Fruit fly (Drosophila melanogaster): ENCODE data around the gene eag.

The eag gene

DNA sequence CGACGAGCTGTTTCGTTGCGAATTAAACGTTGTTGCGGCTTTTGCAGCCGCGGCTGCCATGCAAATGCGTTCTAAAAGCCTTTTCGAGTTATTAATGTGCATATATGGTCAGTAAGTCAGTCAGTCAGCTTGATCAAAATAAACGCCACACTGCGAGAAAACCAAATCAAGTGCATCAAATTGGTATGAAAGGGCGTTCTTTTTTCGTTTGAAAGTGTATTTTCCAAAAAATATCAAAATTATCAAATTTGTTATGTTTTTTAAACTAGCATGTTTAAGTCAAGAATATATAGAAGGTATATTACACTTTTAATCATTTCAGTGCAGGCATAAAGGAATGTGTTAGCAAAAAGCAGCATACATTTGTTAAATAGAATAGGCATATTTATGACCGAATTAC, 87.2 kb downstream of the eag start (continued):
- TF ChIP-seq esn (GFP tag; optimal IDR thresholded peaks at IDR 0.05) (peak; percentile 34), Smox (GFP tag; optimal IDR thresholded peaks at IDR 0.05) (peak; percentile 15), eg (GFP tag; IDR thresholded peaks at IDR 0.05) (peak; percentile 73), Lpt (GFP tag; optimal IDR thresholded peaks at IDR 0.05) (no peak), acj6 (GFP tag; optimal IDR thresholded peaks at IDR 0.05) (no peak), CG8632 (GFP tag; optimal IDR thresholded peaks at IDR 0.05) (no peak), Sox14 (GFP tag; optimal IDR thresholded peaks at IDR 0.05) (peak; percentile 19), CG1621 (tag; optimal IDR thresholded peaks at IDR 0.05) (no peak), fd59A (GFP tag; optimal IDR thresholded peaks at IDR 0.05) (no peak), Hr39 (GFP tag; optimal IDR thresholded peaks at IDR 0.05) (peak; percentile 52), dac (GFP tag; optimal IDR thresholded peaks at IDR 0.05) (no peak), Hr4 (GFP tag; optimal IDR thresholded peaks at IDR 0.05) (no peak), CG8119 (GFP tag; IDR thresholded peaks at IDR 0.05) (0 out of 3 replicates have a peak, but pooled peaks have one; percentile 33), Met (GFP tag; optimal IDR thresholded peaks at IDR 0.05) (peak; percentile 33), Blimp-1 (GFP tag; optimal IDR thresholded peaks at IDR 0.05) (no peak), Ets96B (tag; optimal IDR thresholded peaks at IDR 0.05) (no peak), CG4318 (GFP tag; optimal IDR thresholded peaks at IDR 0.05) (peak; percentile 13), CG7368 (GFP tag; optimal IDR thresholded peaks at IDR 0.05) (peak; percentile 18), CG10669 (GFP tag; optimal IDR thresholded peaks at IDR 0.05) (peak; percentile 28), fkh (GFP tag; optimal IDR thresholded peaks at IDR 0.05) (no peak), OdsH (GFP tag; optimal IDR thresholded peaks at IDR 0.05) (peak; percentile 7), CG6808 (GFP tag; optimal IDR thresholded peaks at IDR 0.05) (no peak), fd85E (GFP tag; optimal IDR thresholded peaks at IDR 0.05) (no peak), Gug (GFP tag; IDR thresholded peaks at IDR 0.05) (no peak), cyc (GFP tag; optimal IDR thresholded peaks at IDR 0.05) (peak; percentile 26), CG32006 (GFP tag; optimal IDR thresholded peaks at IDR 0.05) (peak; percentile 37), net (GFP tag; optimal IDR thresholded peaks at IDR 0.05) (no peak), CG9139 (GFP tag; optimal IDR thresholded peaks at IDR 0.05) (no peak)

DNA sequence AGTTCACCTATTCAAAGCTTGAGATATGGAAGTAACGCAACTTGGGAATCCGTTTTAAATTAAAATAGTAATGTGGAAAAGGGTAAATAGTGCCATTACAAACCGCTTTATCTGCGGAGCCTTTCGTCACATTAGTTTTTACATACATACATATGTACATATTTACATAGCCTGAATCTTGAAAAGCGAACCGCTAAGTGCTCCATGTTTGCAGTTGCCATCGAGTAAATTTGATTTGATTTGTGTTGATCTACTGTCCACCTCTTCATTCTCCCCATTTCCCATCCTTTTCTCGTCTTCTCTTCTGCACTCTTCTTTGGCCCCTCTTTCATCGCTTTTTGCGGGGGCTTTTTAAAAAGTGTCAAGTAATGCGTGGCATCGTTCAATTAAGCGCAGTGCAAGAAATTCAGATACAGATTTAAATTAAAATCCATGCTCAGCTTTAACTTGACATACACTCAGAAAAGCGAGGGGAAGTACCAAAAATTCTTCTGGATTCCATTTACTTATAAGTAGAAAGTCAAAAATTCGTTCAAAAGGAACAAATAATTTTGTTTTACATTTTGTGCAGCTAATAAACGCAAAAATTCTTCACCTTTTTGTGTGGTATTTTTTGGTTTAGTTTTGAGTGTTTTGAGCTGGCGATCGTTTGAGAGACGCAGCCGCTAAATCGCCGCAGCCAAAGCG, 87.9 kb downstream of the eag start:
- no peak for TF ChIP-seq Hr38 (GFP tag; optimal IDR thresholded peaks at IDR 0.05)
- peak; percentile 94 for TF ChIP-seq Eip78C (GFP tag)
- peak; percentile 60 for TF ChIP-seq CG11902 (GFP tag; optimal IDR thresholded peaks at IDR 0.05)
- peak; percentile 80 for TF ChIP-seq Sox102F (GFP tag; optimal IDR thresholded peaks at IDR 0.05)
- TF ChIP-seq eg (GFP tag; IDR thresholded peaks at IDR 0.05): peak; percentile 95
- TF ChIP-seq esn (GFP tag; optimal IDR thresholded peaks at IDR 0.05): peak; percentile 87
- peak; percentile 12 for TF ChIP-seq CG8319 (GFP tag; optimal IDR thresholded peaks at IDR 0.05)
- no peak for TF ChIP-seq fd85E (GFP tag; optimal IDR thresholded peaks at IDR 0.05)
- TF ChIP-seq CG8632 (GFP tag; optimal IDR thresholded peaks at IDR 0.05): peak; percentile 78
- TF ChIP-seq CG10631 (GFP tag; optimal IDR thresholded peaks at IDR 0.05): peak; percentile 73
- TF ChIP-seq Ets21C (GFP tag; optimal IDR thresholded peaks at IDR 0.05): peak; percentile 67
- peak; percentile 85 for TF ChIP-seq Hr4 (GFP tag; optimal IDR thresholded peaks at IDR 0.05)
- TF ChIP-seq Gug (GFP tag; IDR thresholded peaks at IDR 0.05): peak; percentile 87
- no peak for TF ChIP-seq CG6854 (GFP tag; optimal IDR thresholded peaks at IDR 0.05)
- peak; percentile 95 for TF ChIP-seq fkh (GFP tag; optimal IDR thresholded peaks at IDR 0.05)
- TF ChIP-seq Sox15 (GFP tag; optimal IDR thresholded peaks at IDR 0.05): peak; percentile 46
- peak; percentile 77 for TF ChIP-seq achi (GFP tag; optimal IDR thresholded peaks at IDR 0.05)
- TF ChIP-seq fd59A (GFP tag; optimal IDR thresholded peaks at IDR 0.05): no peak
- peak; percentile 82 for TF ChIP-seq CG31627 (GFP tag; optimal IDR thresholded peaks at IDR 0.05)
- TF ChIP-seq Lpt (GFP tag; optimal IDR thresholded peaks at IDR 0.05): peak; percentile 73
- TF ChIP-seq OdsH (GFP tag; optimal IDR thresholded peaks at IDR 0.05): peak; percentile 82
- peak; percentile 79 for TF ChIP-seq CG6276 (GFP tag; optimal IDR thresholded peaks at IDR 0.05)
- peak; percentile 77 for TF ChIP-seq lz (GFP tag; optimal IDR thresholded peaks at IDR 0.05)
- TF ChIP-seq CG15336 (GFP tag; IDR thresholded peaks at IDR 0.05): peak; percentile 93
- TF ChIP-seq CG3919 (GFP tag; optimal IDR thresholded peaks at IDR 0.05): peak; percentile 85
- TF ChIP-seq CG6792 (GFP tag; optimal IDR thresholded peaks at IDR 0.05): peak; percentile 82
- peak; percentile 64 for TF ChIP-seq vri (GFP tag; optimal IDR thresholded peaks at IDR 0.05)
- peak; percentile 70 for TF ChIP-seq CG7368 (GFP tag; optimal IDR thresholded peaks at IDR 0.05)
- peak; percentile 45 for TF ChIP-seq spab (GFP tag; optimal IDR thresholded peaks at IDR 0.05)
- peak; percentile 86 for TF ChIP-seq pdm3 (GFP tag; optimal IDR thresholded peaks at IDR 0.05)
- peak; percentile 94 for TF ChIP-seq CG6163 (GFP tag; IDR thresholded peaks at IDR 0.05)
- TF ChIP-seq Sox14 (GFP tag; optimal IDR thresholded peaks at IDR 0.05): peak; percentile 85
- TF ChIP-seq CG32006 (GFP tag; optimal IDR thresholded peaks at IDR 0.05): peak; percentile 88
- TF ChIP-seq CG16779 (tag; optimal IDR thresholded peaks at IDR 0.05): peak; percentile 63
